Fruit fly (Drosophila melanogaster) whole organism, prepupa: ENCODE results near the gene Rcd2.
A peak's percentile ranks its signal among the peaks of the same experiment; 100 is the strongest.

Experiments used
- CG10669 ChIP-seq: fragments of 200-800 bp; sonication (Bioruptor generic); optimal IDR thresholded peaks from 3 replicates; lab custom pipeline; 2018; ENCODE audit warnings: missing biosample characterization, mild to moderate bottlenecking, missing genetic modification characterization, moderate library complexity
- CG3919 ChIP-seq: fragments of 200-800 bp; sonication (Bioruptor generic); optimal IDR thresholded peaks from 3 replicates; lab custom pipeline; 2016; ENCODE audit warnings: missing biosample characterization, missing genetic modification characterization
- CG6808 ChIP-seq: fragments of 200-800 bp; sonication (Bioruptor generic); optimal IDR thresholded peaks from 3 replicates; lab custom pipeline; 2017; ENCODE audit warnings: missing biosample characterization, missing genetic modification characterization, mild to moderate bottlenecking, moderate library complexity, missing genetic modification reagents
- CG6854 ChIP-seq: fragments of 200-800 bp; sonication (Bioruptor generic); optimal IDR thresholded peaks from 2 replicates; lab custom pipeline; 2017; ENCODE audit warnings: missing biosample characterization, mild to moderate bottlenecking, missing genetic modification characterization
- CG8319 ChIP-seq: fragments of 200-800 bp; sonication (Bioruptor generic); optimal IDR thresholded peaks from 3 replicates; lab custom pipeline; 2016; ENCODE audit warnings: missing biosample characterization, missing genetic modification characterization
- CG8632 ChIP-seq: fragments of 200-800 bp; sonication (Bioruptor generic); optimal IDR thresholded peaks from 3 replicates; lab custom pipeline; 2016; ENCODE audit warnings: missing biosample characterization, missing genetic modification characterization
- Eip78C ChIP-seq: fragments of 200-800 bp; sonication (Bioruptor generic); peaks from one replicate; lab custom pipeline; 2016; ENCODE audit warnings: missing biosample characterization, missing genetic modification characterization
- Hr39 ChIP-seq: fragments of 200-800 bp; sonication (Bioruptor generic); optimal IDR thresholded peaks from 2 replicates; lab custom pipeline; 2016; ENCODE audit warnings: missing biosample characterization, missing genetic modification characterization
- Sox102F ChIP-seq: fragments of 200-800 bp; sonication (Bioruptor generic); optimal IDR thresholded peaks from 2 replicates; lab custom pipeline; 2016; ENCODE audit warnings: missing biosample characterization, mild to moderate bottlenecking, missing genetic modification characterization
- eg ChIP-seq: fragments of 200-800 bp; sonication (Bioruptor generic); IDR thresholded peaks from 3 replicates; pipeline ENCODE4 v1.3.6; 2022; ENCODE audit warnings: missing biosample characterization, missing genetic modification characterization
- fkh ChIP-seq: fragments of 200-800 bp; sonication (Bioruptor generic); optimal IDR thresholded peaks from 3 replicates; lab custom pipeline; 2017; ENCODE audit warnings: missing biosample characterization, mild to moderate bottlenecking, missing genetic modification characterization, moderate library complexity
- spab ChIP-seq: fragments of 200-800 bp; sonication (Bioruptor generic); optimal IDR thresholded peaks from 2 replicates; lab custom pipeline; 2017; ENCODE audit warnings: missing biosample characterization, mild to moderate bottlenecking, missing genetic modification characterization, missing genetic modification reagents
- topi ChIP-seq: fragments of 200-800 bp; sonication (Bioruptor generic); optimal IDR thresholded peaks from 3 replicates; lab custom pipeline; 2016; ENCODE audit warnings: missing biosample characterization, missing genetic modification characterization

dm6 chr3L:20509121-20509934 lies 30.9 kb downstream of the Rcd2 start:
- TF ChIP-seq CG8632 (GFP tag; lab: Kevin White, UChicago) (peak; percentile 72), eg (GFP tag; lab: Robert Waterston, UW) (peak; percentile 24; the same call in 1 of the 3 replicates), CG6854 (GFP tag; lab: Kevin White, UChicago) (peak; percentile 33), fkh (GFP tag; lab: Kevin White, UChicago) (peak; percentile 71), topi (GFP tag; lab: Kevin White, UChicago) (peak; percentile 89), Sox102F (peak; percentile 82), spab (peak; percentile 74), CG3919 (peak; percentile 75), CG6808 (GFP tag; lab: Kevin White, UChicago) (peak; percentile 86), CG8319 (peak; percentile 60), CG10669 (GFP tag; lab: Kevin White, UChicago) (peak; percentile 72), Eip78C (GFP tag; lab: Kevin White, UChicago) (peak; percentile 96), Hr39 (GFP tag; lab: Kevin White, UChicago) (peak; percentile 72)
